Worm (Caenorhabditis elegans) whole organism, L1 larva: Measurements from ENCODE around the gene D2096.13.

Source experiments
- Y116A8C.19 ChIP-seq: sonication (generic microtip); optimal IDR thresholded peaks from 2 replicates; lab custom pipeline; 2016; ENCODE audit warnings: missing compliant biosample characterization, missing genetic modification characterization, borderline replicate concordance
- ceh-82 ChIP-seq, 3 experiments: fragments of 150-350 bp in 1 of 3; sonication (generic microtip) in 2 of 3; optimal IDR thresholded peaks; 2 replicates each; lab custom pipeline; 2014 to 2017; ENCODE audit warnings: missing biosample characterization in 3 of 3, missing genetic modification characterization in 3 of 3
- ceh-90 ChIP-seq: sonication (generic microtip); optimal IDR thresholded peaks from 2 replicates; lab custom pipeline; 2016; ENCODE audit warnings: missing genetic modification characterization, missing compliant biosample characterization
- ces-1 ChIP-seq: fragments of 150-350 bp; optimal IDR thresholded peaks from 2 replicates; lab custom pipeline; 2014; ENCODE audit warnings: missing biosample characterization, missing genetic modification reagents, missing genetic modification characterization
- egl-27 ChIP-seq, 2 experiments: fragments of 150-350 bp in 1 of 2; sonication (generic microtip); optimal IDR thresholded peaks; 3 replicates each; lab custom pipeline; 2017 to 2018; ENCODE audit warnings: missing biosample characterization in 2 of 2, missing genetic modification characterization in 2 of 2, missing genetic modification reagents in 2 of 2
- elt-2 ChIP-seq: sonication (generic microtip); optimal IDR thresholded peaks from 2 replicates; lab custom pipeline; 2016; ENCODE audit warnings: missing genetic modification characterization, mild to moderate bottlenecking, inconsistent platforms, missing compliant biosample characterization, missing genetic modification reagents
- jun-1 ChIP-seq: fragments of 150-350 bp; optimal IDR thresholded peaks from 2 replicates; lab custom pipeline; 2014; ENCODE audit warnings: missing biosample characterization, missing genetic modification reagents, missing genetic modification characterization
- mdl-1 ChIP-seq, 2 experiments: fragments of 150-350 bp; optimal IDR thresholded peaks; 2 replicates each; lab custom pipeline; 2014 to 2017; ENCODE audit warnings: missing biosample characterization in 2 of 2, missing genetic modification characterization in 2 of 2, inconsistent platforms in 1 of 2
- nhr-76 ChIP-seq: sonication (generic microtip); optimal IDR thresholded peaks from 2 replicates; lab custom pipeline; 2017; ENCODE audit warnings: missing biosample characterization, missing genetic modification characterization
- pqm-1 ChIP-seq: sonication (generic microtip); optimal IDR thresholded peaks from 3 replicates; lab custom pipeline; 2017; ENCODE audit warnings: missing biosample characterization, missing genetic modification characterization
- tbx-2 ChIP-seq: sonication (generic microtip); optimal IDR thresholded peaks from 2 replicates; lab custom pipeline; 2016; ENCODE audit warnings: missing genetic modification characterization, missing compliant biosample characterization
- zag-1 ChIP-seq: fragments of 150-350 bp; optimal IDR thresholded peaks from 2 replicates; lab custom pipeline; 2014; ENCODE audit warnings: missing biosample characterization, missing genetic modification characterization
- zip-4 ChIP-seq: fragments of 200-800 bp; sonication (Bioruptor generic); optimal IDR thresholded peaks from 2 replicates; lab custom pipeline; 2018; ENCODE audit warnings: mild to moderate bottlenecking, missing genetic modification characterization, moderate library complexity, missing compliant biosample characterization
- ztf-11 ChIP-seq, 2 experiments: sonication (generic microtip); optimal IDR thresholded peaks; 2 replicates each; lab custom pipeline; 2016 to 2017; ENCODE audit warnings: missing genetic modification characterization in 2 of 2, missing biosample characterization in 1 of 2, missing compliant biosample characterization in 1 of 2

- TF ChIP-seq mdl-1 (tag; optimal IDR thresholded peaks at IDR 0.05; lab: Kevin White, UChicago) (no peak), zag-1 (tag; lab: Kevin White, UChicago) (no peak), ceh-82 (tag; optimal IDR thresholded peaks at IDR 0.05; lab: Kevin White, UChicago) (no peak), egl-27 (tag; optimal IDR thresholded peaks at IDR 0.05; lab: Kevin White, UChicago) (no peak), zip-4 (GFP tag; lab: Kevin White, UChicago) (no peak), jun-1 (tag; lab: Kevin White, UChicago) (no peak), tbx-2 (tag; lab: Kevin White, UChicago) (no peak), nhr-76 (tag; lab: Kevin White, UChicago) (no peak), ceh-90 (tag; lab: Kevin White, UChicago) (no peak), ztf-11 (tag; optimal IDR thresholded peaks at IDR 0.05; lab: Kevin White, UChicago) (no peak), ces-1 (GFP tag; lab: Kevin White, UChicago) (no peak), pqm-1 (no peak), elt-2 (tag; lab: Kevin White, UChicago) (no peak), Y116A8C.19 (no peak)
Measured at ce11 chrIV:8357299-8357698, 1.1 kb downstream of the D2096.13 start.
